Worm (Caenorhabditis elegans) whole organism, L4/young adult: ENCODE data around the gene srg-66.

Source experiments
- W03F9.2 ChIP-seq: fragments of 150-350 bp; optimal IDR thresholded peaks from 2 replicates; lab custom pipeline; 2014; ENCODE audit warnings: missing biosample characterization, missing genetic modification characterization
- dao-5 ChIP-seq: sonication (generic microtip); optimal IDR thresholded peaks from 2 replicates; lab custom pipeline; 2016; ENCODE audit warnings: missing genotype, missing genetic modification characterization, moderate library complexity, missing compliant biosample characterization
- him-1 ChIP-seq: sonication (generic microtip); optimal IDR thresholded peaks from 2 replicates; lab custom pipeline; 2016; ENCODE audit warnings: missing genotype, missing genetic modification reagents, missing genetic modification characterization, missing compliant biosample characterization

The srg-66 gene

DNA sequence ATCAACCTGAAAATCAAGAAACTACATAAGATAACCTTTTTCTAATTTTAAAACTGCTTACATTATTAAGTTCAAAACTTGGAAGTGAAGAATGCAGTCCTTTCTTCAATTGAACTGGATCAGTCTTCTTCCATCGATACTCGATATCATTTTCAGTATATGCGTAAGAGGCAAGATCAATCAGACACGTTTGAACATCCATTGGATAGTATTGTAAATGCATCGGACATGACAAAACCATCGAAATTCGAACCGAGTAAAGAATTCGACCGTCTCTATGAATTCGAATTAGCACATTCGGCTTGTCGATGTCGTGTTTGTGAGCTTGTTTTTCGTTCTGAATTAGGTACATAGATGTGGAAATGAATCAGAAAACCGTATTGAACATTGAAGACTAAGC, 31.5 kb downstream of the srg-66 start:
- TF ChIP-seq W03F9.2 (no peak), dao-5 (tag; lab: Kevin White, UChicago) (no peak), him-1 (no peak)

DNA sequence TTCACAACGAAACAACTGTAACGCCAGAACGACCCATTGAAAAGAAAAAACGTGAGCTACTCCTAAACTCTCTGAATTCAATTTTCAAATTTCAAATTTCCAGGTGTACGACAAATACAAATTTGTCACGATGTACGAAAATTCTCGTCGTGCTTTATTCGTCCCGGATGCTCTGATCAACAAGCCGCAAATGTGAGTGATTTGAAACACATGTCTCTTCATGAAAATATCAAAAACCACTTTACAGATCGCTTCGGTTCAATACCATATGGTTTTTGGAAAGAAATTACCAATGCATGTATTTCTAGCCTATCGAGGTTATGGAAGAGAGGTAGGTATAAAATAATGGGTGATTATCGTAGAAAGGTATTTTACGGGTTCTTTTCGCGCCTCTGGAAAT, 35.2 kb downstream of the srg-66 start:
- TF ChIP-seq dao-5 (tag; lab: Kevin White, UChicago) = no peak
- TF ChIP-seq him-1 = no peak
- TF ChIP-seq W03F9.2 = no peak

DNA sequence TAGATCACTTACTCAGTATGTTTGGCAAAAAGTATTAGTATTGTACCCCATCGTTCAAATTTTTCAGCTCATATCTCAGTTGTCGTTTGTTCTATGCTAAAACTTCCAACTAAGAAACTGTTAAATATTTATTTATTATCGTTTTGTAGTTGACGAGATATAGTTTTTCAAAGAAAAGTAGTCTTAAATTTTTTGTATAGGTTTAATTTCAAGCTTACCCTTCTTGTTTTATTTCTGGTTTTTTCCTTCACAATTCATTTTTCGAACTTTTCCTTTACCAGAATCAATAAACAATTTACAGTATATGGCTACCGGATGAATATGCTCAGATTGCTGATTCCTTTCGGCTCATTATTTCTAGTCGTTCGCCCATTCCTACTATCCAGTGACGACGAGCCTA, 36.4 kb downstream of the srg-66 start, which contains the start of gene F08F3.1:
F08F3.1 (plus strand) TSS at position 301 of the 400 bp plus-strand sequence.
- no peak for TF ChIP-seq W03F9.2
- no peak for TF ChIP-seq dao-5 (tag; lab: Kevin White, UChicago)
- TF ChIP-seq him-1 = no peak

DNA sequence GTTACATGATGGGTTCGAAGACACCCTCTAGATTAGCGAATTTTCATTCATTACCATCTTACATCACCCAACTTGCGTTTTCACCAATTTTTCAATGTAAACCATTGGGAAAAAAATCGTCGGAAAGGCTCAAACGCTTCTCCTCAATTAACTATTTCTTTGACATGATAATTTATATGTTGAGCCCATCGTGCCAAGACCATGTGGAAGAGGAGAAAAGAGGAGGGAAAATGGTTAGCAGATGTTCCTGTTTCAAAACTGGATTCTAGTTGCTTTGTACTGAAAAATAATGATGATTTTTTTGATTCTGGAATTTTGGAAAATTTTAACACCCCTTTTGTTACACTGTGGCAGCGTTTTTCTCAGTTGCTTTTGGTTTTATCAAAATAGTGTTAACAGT, 38.2 kb downstream of the srg-66 start:
- TF ChIP-seq dao-5 (tag; lab: Kevin White, UChicago) = no peak
- TF ChIP-seq him-1 = no peak
- TF ChIP-seq W03F9.2 = no peak

DNA sequence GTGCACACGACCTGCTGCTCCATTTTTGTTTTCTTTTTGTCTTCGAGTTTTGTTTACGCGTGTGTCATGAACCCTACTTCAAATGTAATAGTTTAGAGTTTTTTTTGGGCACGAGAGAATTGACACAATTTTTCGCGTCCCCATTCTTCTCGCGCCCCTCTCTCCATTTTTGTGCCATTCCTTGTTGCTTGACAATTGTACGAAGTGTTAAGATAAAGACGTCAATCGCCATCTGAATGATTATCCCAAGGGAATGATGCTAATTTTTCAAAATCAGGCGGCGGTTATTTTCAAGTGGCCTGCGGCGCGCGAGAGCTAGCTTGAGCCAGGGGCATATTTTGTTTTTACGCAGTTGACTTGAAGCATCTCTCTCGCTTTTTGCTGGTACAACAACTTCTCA, 39.8 kb downstream of the srg-66 start:
- TF ChIP-seq dao-5 (tag; lab: Kevin White, UChicago) = no peak
- no peak for TF ChIP-seq W03F9.2
- no peak for TF ChIP-seq him-1

DNA sequence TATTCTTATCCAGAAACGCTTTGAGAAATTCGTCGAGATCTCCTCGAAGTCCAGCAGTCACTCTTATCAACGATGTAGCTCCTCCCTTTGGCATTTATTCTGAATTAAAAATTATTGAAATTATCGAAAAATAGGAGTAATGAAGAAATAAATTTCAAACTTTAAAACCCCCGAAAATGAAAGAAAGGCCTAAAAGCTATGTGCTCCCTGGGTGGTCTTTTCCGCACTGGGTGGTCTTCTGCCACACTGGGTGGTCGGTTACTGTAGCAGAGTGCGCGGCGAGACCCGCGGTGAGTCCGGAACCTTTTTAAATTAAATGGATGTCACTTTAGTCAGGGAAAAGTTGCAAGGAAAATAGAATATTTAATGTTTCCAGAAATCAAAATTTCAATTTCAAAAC, 43.1 kb downstream of the srg-66 start, which contains the start of gene snpc-1.3:
snpc-1.3 (minus strand) TSS at position 101 of the 400 bp plus-strand sequence.
- TF ChIP-seq W03F9.2 (no peak), him-1 (no peak), dao-5 (tag; lab: Kevin White, UChicago) (no peak)

DNA sequence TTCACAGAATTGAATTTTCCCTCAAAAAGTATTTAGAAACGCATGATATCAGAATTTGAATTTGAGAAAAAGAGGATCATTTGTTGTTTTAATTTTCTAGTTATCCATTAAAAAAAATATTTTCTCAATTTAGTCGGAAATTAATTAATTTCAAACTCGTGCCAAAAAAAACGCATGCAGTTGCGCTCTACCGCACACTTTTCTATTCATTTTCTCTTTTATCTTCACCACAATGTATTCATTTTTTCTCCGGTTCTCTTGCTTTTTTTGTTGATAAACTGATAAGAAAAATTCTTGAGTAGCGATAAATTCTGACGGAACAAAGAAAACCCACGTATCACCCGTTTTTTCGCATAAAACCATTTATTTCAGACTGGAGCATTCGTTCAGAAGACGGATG, 49.2 kb downstream of the srg-66 start, which contains the start of gene acl-6:
acl-6 (plus strand) TSS at position 367 of the 400 bp plus-strand sequence.
- no peak for TF ChIP-seq dao-5 (tag; lab: Kevin White, UChicago)
- peak; percentile 58 for TF ChIP-seq W03F9.2

DNA sequence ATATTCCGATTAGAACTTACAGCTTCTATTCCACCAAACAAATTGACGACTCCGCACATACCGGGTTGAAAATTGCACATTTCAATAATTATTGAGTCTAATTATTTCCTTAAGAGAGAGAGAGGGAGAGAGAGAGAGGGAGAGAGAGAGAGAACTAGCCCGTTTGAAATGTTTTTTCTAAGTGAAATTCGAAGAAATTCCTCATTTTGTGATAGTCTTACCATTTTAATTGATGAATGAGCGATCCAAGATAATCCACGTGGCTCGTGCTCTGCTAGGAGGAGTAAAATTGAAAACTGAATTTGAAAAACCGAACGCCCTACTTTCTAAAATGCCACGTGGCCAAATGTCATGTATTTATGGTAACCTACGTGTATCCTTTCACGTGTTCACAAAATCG, 49.7 kb downstream of the srg-66 start, which contains the start of gene F08F3.8:
F08F3.8 (minus strand) TSS at position 101 of the 400 bp plus-strand sequence.
- TF ChIP-seq W03F9.2 (no peak), him-1 (no peak), dao-5 (tag; lab: Kevin White, UChicago) (no peak)
